Fruit fly (Drosophila melanogaster): ENCODE measurements around the gene Wnt6.

Gene Wnt6

DNA sequence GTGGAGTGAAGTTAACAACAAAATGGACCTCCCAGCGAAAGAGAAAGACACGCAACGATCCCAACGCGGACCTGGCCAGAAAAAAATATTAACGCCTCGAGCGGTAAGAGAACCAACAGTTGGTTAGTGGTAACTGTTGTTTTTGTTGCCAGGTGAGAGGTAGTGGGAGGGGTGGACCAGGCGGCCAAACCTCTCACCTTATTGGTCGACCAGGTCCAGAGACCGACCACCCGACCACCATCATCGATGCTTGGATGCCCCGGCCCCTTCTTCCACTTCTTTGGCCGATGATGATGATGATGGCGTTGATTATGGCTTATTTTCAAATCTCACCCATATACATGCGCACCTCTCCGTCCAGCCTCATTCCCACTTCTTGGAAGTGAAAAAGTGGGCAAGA is 30.3 kb upstream of the Wnt6 start:
- no peak for TF ChIP-seq sage (GFP tag; optimal IDR thresholded peaks at IDR 0.05)

DNA sequence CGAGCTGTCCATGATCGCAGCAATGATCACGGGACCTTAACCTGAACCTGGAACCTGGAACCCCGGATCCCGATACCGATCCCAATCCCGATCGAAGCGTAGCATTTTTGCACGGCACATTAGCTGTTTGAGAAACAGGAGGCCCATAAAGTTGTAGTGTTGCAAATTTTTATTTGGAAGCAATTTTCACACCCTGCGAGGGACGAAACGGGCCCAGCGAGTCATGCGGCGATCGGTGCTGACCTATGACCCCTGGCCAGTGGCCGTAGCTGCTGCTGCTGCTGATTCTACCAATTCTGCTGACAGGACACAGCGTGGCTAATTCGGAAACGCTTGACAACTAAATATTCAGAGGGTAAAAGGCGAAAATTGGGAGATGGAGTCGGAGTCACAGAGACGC is 29.2 kb upstream of the Wnt6 start:
- no peak for TF ChIP-seq CrebA (GFP tag; optimal IDR thresholded peaks at IDR 0.05; ENCODE audit: borderline replicate concordance)
- TF ChIP-seq CG9705 (GFP tag; optimal IDR thresholded peaks at IDR 0.05): no peak

DNA sequence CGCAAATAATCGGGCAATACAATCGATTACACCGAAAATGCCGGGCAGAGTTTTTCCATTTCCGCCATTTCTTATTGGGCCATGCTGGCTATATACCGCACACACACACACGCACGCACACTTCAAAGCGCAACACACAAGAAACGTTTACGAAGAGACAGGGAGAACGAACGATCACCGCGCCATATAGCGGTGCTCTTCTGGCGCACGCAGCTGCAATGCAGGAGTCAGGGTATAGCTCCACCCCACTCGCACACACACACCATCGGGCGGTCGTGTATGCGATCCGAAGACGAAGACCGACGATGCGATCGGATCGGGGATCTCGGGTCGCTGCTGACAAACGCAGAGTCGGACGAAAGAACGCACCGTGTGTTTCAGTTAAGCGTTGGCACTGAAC is 26.7 kb upstream of the Wnt6 start, which contains the start of gene wg:
Gene wg (plus strand): TSS at position 378 of the 400 bp plus-strand sequence.
- peak; percentile 43 for TF ChIP-seq Hr83 (GFP tag; optimal IDR thresholded peaks at IDR 0.05; ENCODE audit: poor library complexity, severe bottlenecking)
- TF ChIP-seq CrebA (GFP tag; optimal IDR thresholded peaks at IDR 0.05; ENCODE audit: borderline replicate concordance): no peak
- no peak for TF ChIP-seq Jra (GFP tag; optimal IDR thresholded peaks at IDR 0.05)
- no peak for TF ChIP-seq ey (GFP tag; optimal IDR thresholded peaks at IDR 0.05)
- no peak for TF ChIP-seq rgr (GFP tag; optimal IDR thresholded peaks at IDR 0.05)
- TF ChIP-seq Dif (GFP tag; optimal IDR thresholded peaks at IDR 0.05; ENCODE audit: partially characterized antibody): no peak
- TF ChIP-seq HLH106 (tag; optimal IDR thresholded peaks at IDR 0.05): no peak
- TF ChIP-seq lola (GFP tag; optimal IDR thresholded peaks at IDR 0.05): no peak
- TF ChIP-seq Mio (GFP tag; optimal IDR thresholded peaks at IDR 0.05): no peak
- no peak for TF ChIP-seq Myc (optimal IDR thresholded peaks at IDR 0.05)
- TF ChIP-seq fru (GFP tag; optimal IDR thresholded peaks at IDR 0.05): no peak
- no peak for TF ChIP-seq CG9705 (GFP tag; optimal IDR thresholded peaks at IDR 0.05)
- no peak for TF ChIP-seq dl (GFP tag; optimal IDR thresholded peaks at IDR 0.05; ENCODE audit: insufficient read depth in 1 of 2, partially characterized antibody in 2 of 2)
- peak; percentile 50 for TF ChIP-seq N (GFP tag; optimal IDR thresholded peaks at IDR 0.05)
- no peak for TF ChIP-seq sage (GFP tag; optimal IDR thresholded peaks at IDR 0.05)
- no peak for TF ChIP-seq br (GFP tag; optimal IDR thresholded peaks at IDR 0.05)
- no peak for TF ChIP-seq Sp1 (GFP tag; optimal IDR thresholded peaks at IDR 0.05)
- no peak for TF ChIP-seq jim (GFP tag; optimal IDR thresholded peaks at IDR 0.05)
- no peak for TF ChIP-seq pan (optimal IDR thresholded peaks at IDR 0.05)
- no peak for TF ChIP-seq tai (GFP tag; optimal IDR thresholded peaks at IDR 0.05)
- no peak for TF ChIP-seq h (GFP tag; optimal IDR thresholded peaks at IDR 0.05)
- TF ChIP-seq brk (GFP tag; optimal IDR thresholded peaks at IDR 0.05): no peak
- TF ChIP-seq Vsx2 (GFP tag; optimal IDR thresholded peaks at IDR 0.05; ENCODE audit: partially characterized antibody): peak; percentile 70
- TF ChIP-seq foxo (GFP tag; optimal IDR thresholded peaks at IDR 0.05): no peak
- no peak for TF ChIP-seq OdsH (GFP tag; optimal IDR thresholded peaks at IDR 0.05)
- no peak for TF ChIP-seq sv (GFP tag; optimal IDR thresholded peaks at IDR 0.05)
- TF ChIP-seq Hr78 (GFP tag; optimal IDR thresholded peaks at IDR 0.05): no peak
- no peak for TF ChIP-seq Abd-B (GFP tag; optimal IDR thresholded peaks at IDR 0.05)
- TF ChIP-seq Hnf4 (GFP tag; optimal IDR thresholded peaks at IDR 0.05): no peak
- no peak for TF ChIP-seq GATAd (GFP tag; optimal IDR thresholded peaks at IDR 0.05)
- TF ChIP-seq psq (GFP tag; optimal IDR thresholded peaks at IDR 0.05): peak; percentile 14
- no peak for TF ChIP-seq woc (GFP tag; optimal IDR thresholded peaks at IDR 0.05)
- TF ChIP-seq Dfd (GFP tag; optimal IDR thresholded peaks at IDR 0.05): peak; percentile 35
- TF ChIP-seq CG32264 (GFP tag; optimal IDR thresholded peaks at IDR 0.05): no peak
- no peak for TF ChIP-seq usp (GFP tag; optimal IDR thresholded peaks at IDR 0.05)
- no peak for TF ChIP-seq dsf (GFP tag; optimal IDR thresholded peaks at IDR 0.05; ENCODE audit: borderline replicate concordance)
- no peak for TF ChIP-seq Rel (GFP tag; optimal IDR thresholded peaks at IDR 0.05)
- peak; percentile 21 for TF ChIP-seq Rel (tag; optimal IDR thresholded peaks at IDR 0.05)

DNA sequence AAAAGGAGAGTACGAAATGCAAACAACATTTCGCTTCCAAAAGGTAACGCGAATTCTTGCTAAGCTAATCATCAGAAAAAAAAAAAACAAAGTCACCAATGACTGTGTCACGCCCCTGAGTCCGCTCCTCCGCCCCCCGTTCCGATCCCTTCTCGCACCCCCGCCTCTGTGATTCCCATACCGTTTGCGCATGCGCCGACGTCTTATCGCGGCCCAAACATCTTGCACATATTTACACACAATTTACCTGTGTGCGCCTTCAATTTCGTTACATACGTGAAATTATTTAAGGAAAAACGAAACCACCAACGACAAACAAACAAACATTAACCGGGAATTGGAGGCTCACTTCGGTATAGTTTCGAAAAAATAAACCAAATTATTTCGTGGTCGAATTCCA is 22.0 kb upstream of the Wnt6 start:
- TF ChIP-seq sage (GFP tag; optimal IDR thresholded peaks at IDR 0.05) (no peak), usp (GFP tag; optimal IDR thresholded peaks at IDR 0.05) (no peak), dmrt93B (GFP tag; optimal IDR thresholded peaks at IDR 0.05) (no peak), woc (GFP tag; optimal IDR thresholded peaks at IDR 0.05) (no peak), Myc (optimal IDR thresholded peaks at IDR 0.05) (no peak), Hr78 (GFP tag; optimal IDR thresholded peaks at IDR 0.05) (no peak)

All from whole organism, wandering third instar larva.